Fruit fly (Drosophila melanogaster) whole organism, adult: ENCODE data around the gene laza.

Experiments
- CG11617 ChIP-seq: fragments of 200-800 bp; sonication (Bioruptor generic); optimal IDR thresholded peaks from 2 replicates; lab custom pipeline; 2017; ENCODE audit warnings: mild to moderate bottlenecking, missing biosample characterization, missing genetic modification reagents, missing genetic modification characterization
- CG12768 ChIP-seq: fragments of 200-800 bp; sonication (Bioruptor generic); optimal IDR thresholded peaks from 2 replicates; lab custom pipeline; 2017; ENCODE audit warnings: missing biosample characterization, missing genetic modification characterization, mild to moderate bottlenecking, moderate library complexity, missing genetic modification reagents
- CG14711 ChIP-seq: fragments of 200-800 bp; sonication (Bioruptor generic); optimal IDR thresholded peaks from 2 replicates; lab custom pipeline; 2018; ENCODE audit warnings: missing biosample characterization, mild to moderate bottlenecking, missing genetic modification characterization, moderate library complexity
- CG1620 ChIP-seq: fragments of 200-800 bp; sonication (Bioruptor generic); optimal IDR thresholded peaks from 2 replicates; lab custom pipeline; 2016; ENCODE audit warnings: missing biosample characterization, missing genetic modification characterization
- CG33017 ChIP-seq: fragments of 200-800 bp; sonication (Bioruptor generic); optimal IDR thresholded peaks from 2 replicates; lab custom pipeline; 2018; ENCODE audit warnings: missing biosample characterization, mild to moderate bottlenecking, missing genetic modification characterization, moderate library complexity
- CG5204 ChIP-seq: fragments of 200-800 bp; sonication (Bioruptor generic); optimal IDR thresholded peaks from 2 replicates; lab custom pipeline; 2016; ENCODE audit warnings: missing biosample characterization, missing genetic modification characterization
- CG7045 ChIP-seq: fragments of 200-800 bp; sonication (Bioruptor generic); optimal IDR thresholded peaks from 2 replicates; lab custom pipeline; 2017; ENCODE audit warnings: missing biosample characterization, mild to moderate bottlenecking, missing genetic modification characterization
- CG7101 ChIP-seq: fragments of 200-800 bp; sonication (Bioruptor generic); optimal IDR thresholded peaks from 2 replicates; lab custom pipeline; 2018; ENCODE audit warnings: missing biosample characterization, mild to moderate bottlenecking, missing genetic modification characterization, moderate library complexity
- Clk ChIP-seq: fragments of 200-800 bp; sonication (Bioruptor generic); optimal IDR thresholded peaks from 2 replicates; lab custom pipeline; 2017; ENCODE audit warnings: missing biosample characterization, missing genetic modification characterization
- Crg-1 ChIP-seq: fragments of 200-800 bp; sonication (Bioruptor generic); optimal IDR thresholded peaks from 2 replicates; lab custom pipeline; 2016; ENCODE audit warnings: missing biosample characterization, missing genetic modification characterization
- Hr96 ChIP-seq: fragments of 200-800 bp; sonication (Bioruptor generic); optimal IDR thresholded peaks from 2 replicates; lab custom pipeline; 2016; ENCODE audit warnings: missing biosample characterization, missing genetic modification characterization
- Mnt ChIP-seq: fragments of 200-800 bp; sonication (Bioruptor generic); optimal IDR thresholded peaks from 2 replicates; lab custom pipeline; 2016; ENCODE audit warnings: missing biosample characterization, mild to moderate bottlenecking, missing genetic modification characterization
- bab1 ChIP-seq: fragments of 200-800 bp; sonication (Bioruptor generic); optimal IDR thresholded peaks from 3 replicates; lab custom pipeline; 2019; ENCODE audit warnings: missing biosample characterization, mild to moderate bottlenecking, missing genetic modification characterization, moderate library complexity
- cic ChIP-seq: fragments of 200-800 bp; sonication (Bioruptor generic); optimal IDR thresholded peaks from 2 replicates; lab custom pipeline; 2017; ENCODE audit warnings: missing biosample characterization, mild to moderate bottlenecking, missing genetic modification characterization, moderate library complexity
- cnc ChIP-seq, 2 experiments: fragments of >200 bp; optimal IDR thresholded peaks; 2 replicates each; lab custom pipeline; 2017
- kay ChIP-seq: fragments of 200-800 bp; sonication (Bioruptor generic); peaks from one replicate; lab custom pipeline; 2016; ENCODE audit warnings: missing biosample characterization, missing genetic modification characterization, borderline replicate concordance
- ovo ChIP-seq: fragments of 200-800 bp; sonication (Bioruptor generic); optimal IDR thresholded peaks from 2 replicates; lab custom pipeline; 2016; ENCODE audit warnings: missing biosample characterization, missing genetic modification characterization
- pad ChIP-seq: fragments of 200-800 bp; sonication (Bioruptor generic); optimal IDR thresholded peaks from 3 replicates; lab custom pipeline; 2017; ENCODE audit warnings: missing biosample characterization, missing genetic modification characterization, mild to moderate bottlenecking, moderate library complexity, missing genetic modification reagents
- tj ChIP-seq: fragments of 200-800 bp; sonication (Bioruptor generic); optimal IDR thresholded peaks from 3 replicates; lab custom pipeline; 2017; ENCODE audit warnings: missing biosample characterization, mild to moderate bottlenecking, missing genetic modification characterization, moderate library complexity
- toe ChIP-seq: fragments of 200-800 bp; sonication (Bioruptor generic); optimal IDR thresholded peaks from 2 replicates; lab custom pipeline; 2016; ENCODE audit warnings: missing biosample characterization, missing genetic modification characterization

Gene laza

dm6 chr3L:22483452-22483851 is 22.5 kb upstream of the laza start:
- TF ChIP-seq Crg-1 (GFP tag; lab: Kevin White, UChicago) (no peak), cnc (optimal IDR thresholded peaks at IDR 0.05; lab: Kevin White, UChicago) (no peak), CG11617 (GFP tag; lab: Kevin White, UChicago) (no peak), CG7045 (GFP tag; lab: Kevin White, UChicago) (no peak), Hr96 (GFP tag; lab: Kevin White, UChicago) (no peak), CG12768 (no peak), CG33017 (tag; lab: Kevin White, UChicago) (no peak), CG5204 (GFP tag; lab: Kevin White, UChicago) (no peak), Mnt (GFP tag; lab: Kevin White, UChicago) (no peak), bab1 (no peak), CG7101 (tag; lab: Kevin White, UChicago) (no peak), tj (no peak), Clk (GFP tag; lab: Kevin White, UChicago) (no peak), CG14711 (no peak), toe (GFP tag; lab: Kevin White, UChicago) (no peak), cic (GFP tag; lab: Kevin White, UChicago) (no peak), kay (no peak), pad (no peak), CG1620 (GFP tag; lab: Kevin White, UChicago) (no peak)

dm6 chr3L:22474081-22474845 is 13.3 kb upstream of the laza start, which contains the start of gene CG11425:
CG11425 (plus strand) TSS chr3L:22474795.
- TF ChIP-seq cnc (optimal IDR thresholded peaks at IDR 0.05; lab: Kevin White, UChicago): peak in 1 of 2 experiments; percentile 27
- no peak for TF ChIP-seq CG14711
- TF ChIP-seq cic (GFP tag; lab: Kevin White, UChicago): peak; percentile 1
- peak; percentile 53 for TF ChIP-seq tj
- TF ChIP-seq toe (GFP tag; lab: Kevin White, UChicago): no peak

DNA sequence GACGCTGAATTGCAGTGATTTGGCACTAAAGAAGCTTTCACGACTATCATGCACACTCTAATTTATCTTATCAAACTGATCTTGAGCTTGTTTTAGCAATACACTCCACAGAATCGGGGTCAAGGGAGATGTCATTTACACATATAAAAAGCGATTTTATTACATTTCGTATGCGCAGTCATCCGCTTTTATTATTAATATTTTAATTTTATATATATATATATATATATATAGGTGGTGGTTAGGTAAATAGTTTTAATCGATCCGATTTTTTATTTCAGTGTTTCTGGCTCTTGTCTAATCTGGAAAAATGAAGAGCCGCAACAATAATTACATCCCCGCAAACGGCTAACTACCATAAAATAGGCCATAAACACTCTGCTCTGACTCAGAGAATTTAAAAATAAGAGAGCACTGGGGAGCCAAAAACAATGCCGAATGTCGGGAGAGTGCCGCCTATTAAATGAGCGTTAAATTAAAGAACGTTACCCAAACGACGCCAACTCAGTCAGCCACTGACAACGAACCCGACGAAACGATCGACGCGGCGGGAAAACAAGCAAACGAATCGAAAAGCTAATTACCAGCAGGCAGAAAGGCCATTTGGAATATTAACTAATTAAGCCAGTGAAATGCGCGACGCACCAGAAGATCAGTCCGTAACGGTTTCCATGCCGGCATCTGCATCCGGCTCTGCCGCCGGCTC is 10.8 kb upstream of the laza start:
- TF ChIP-seq CG7101 (tag; lab: Kevin White, UChicago): peak; percentile 83
- no peak for TF ChIP-seq bab1
- TF ChIP-seq Mnt (GFP tag; lab: Kevin White, UChicago): no peak
- TF ChIP-seq tj: peak; percentile 42
- TF ChIP-seq Hr96 (GFP tag; lab: Kevin White, UChicago): no peak
- TF ChIP-seq ovo (GFP tag; lab: Kevin White, UChicago): no peak
- peak; percentile 74 for TF ChIP-seq CG14711
- peak; percentile 23 for TF ChIP-seq kay
- TF ChIP-seq CG1620 (GFP tag; lab: Kevin White, UChicago): no peak
- no peak for TF ChIP-seq CG5204 (GFP tag; lab: Kevin White, UChicago)
- TF ChIP-seq Clk (GFP tag; lab: Kevin White, UChicago): peak; percentile 54
- TF ChIP-seq CG7045 (GFP tag; lab: Kevin White, UChicago): peak; percentile 68
- no peak for TF ChIP-seq Crg-1 (GFP tag; lab: Kevin White, UChicago)
- TF ChIP-seq cic (GFP tag; lab: Kevin White, UChicago): peak; percentile 3
- peak; percentile 59 for TF ChIP-seq pad
- no peak for TF ChIP-seq toe (GFP tag; lab: Kevin White, UChicago)
- peak; percentile 88 for TF ChIP-seq CG11617 (GFP tag; lab: Kevin White, UChicago)
- TF ChIP-seq cnc (optimal IDR thresholded peaks at IDR 0.05; lab: Kevin White, UChicago): peak in 1 of 2 experiments; percentile 51
- TF ChIP-seq CG33017 (tag; lab: Kevin White, UChicago): peak; percentile 85
- peak; percentile 81 for TF ChIP-seq CG12768

dm6 chr3L:22470299-22470791 is 9.4 kb upstream of the laza start, which contains the start of gene CG11426:
CG11426 (plus strand) TSS chr3L:22470556.
- TF ChIP-seq CG12768 (no peak), Hr96 (GFP tag; lab: Kevin White, UChicago) (no peak), tj (no peak), Mnt (GFP tag; lab: Kevin White, UChicago) (no peak), CG7101 (tag; lab: Kevin White, UChicago) (no peak), toe (GFP tag; lab: Kevin White, UChicago) (no peak), CG5204 (GFP tag; lab: Kevin White, UChicago) (no peak), CG14711 (no peak), CG33017 (tag; lab: Kevin White, UChicago) (no peak), CG7045 (GFP tag; lab: Kevin White, UChicago) (no peak), kay (no peak), Crg-1 (GFP tag; lab: Kevin White, UChicago) (no peak), CG1620 (GFP tag; lab: Kevin White, UChicago) (no peak), pad (no peak), Clk (GFP tag; lab: Kevin White, UChicago) (no peak), cnc (optimal IDR thresholded peaks at IDR 0.05; lab: Kevin White, UChicago) (no peak), cic (GFP tag; lab: Kevin White, UChicago) (no peak), CG11617 (GFP tag; lab: Kevin White, UChicago) (no peak)

DNA sequence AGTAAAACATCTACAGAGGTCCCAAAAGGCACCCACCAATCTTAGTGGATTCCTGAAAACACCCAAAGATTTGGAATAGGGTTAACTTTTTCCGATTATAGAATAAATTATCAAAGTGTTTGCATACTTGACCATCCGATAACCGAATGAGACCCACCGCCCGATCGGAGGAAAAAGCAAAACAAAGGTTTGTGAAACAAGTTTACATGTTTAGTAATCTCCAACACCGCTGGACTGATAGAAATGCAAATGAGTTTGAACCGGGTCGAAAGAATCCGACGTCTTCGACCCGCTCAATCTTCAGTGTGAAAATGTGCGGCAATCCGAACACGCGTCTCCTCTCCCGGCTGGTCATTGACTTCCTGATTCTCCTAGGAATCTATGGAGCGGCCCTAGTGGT is 7.6 kb upstream of the laza start, which contains the start of gene CG11437:
Gene CG11437, plus strand, starts transcription at position 301 of the 400 bp plus-strand sequence.
- TF ChIP-seq kay: no peak
- no peak for TF ChIP-seq CG33017 (tag; lab: Kevin White, UChicago)
- no peak for TF ChIP-seq Hr96 (GFP tag; lab: Kevin White, UChicago)
- no peak for TF ChIP-seq cic (GFP tag; lab: Kevin White, UChicago)
- no peak for TF ChIP-seq CG7101 (tag; lab: Kevin White, UChicago)
- no peak for TF ChIP-seq bab1
- TF ChIP-seq CG7045 (GFP tag; lab: Kevin White, UChicago): no peak
- TF ChIP-seq CG5204 (GFP tag; lab: Kevin White, UChicago): no peak
- TF ChIP-seq Crg-1 (GFP tag; lab: Kevin White, UChicago): no peak
- TF ChIP-seq toe (GFP tag; lab: Kevin White, UChicago): no peak
- no peak for TF ChIP-seq CG1620 (GFP tag; lab: Kevin White, UChicago)
- no peak for TF ChIP-seq CG12768
- TF ChIP-seq Mnt (GFP tag; lab: Kevin White, UChicago): no peak
